Worm (Caenorhabditis elegans) whole organism, midembryonic: ENCODE data around the gene sru-28.

Experiments used
- cog-1 ChIP-seq: sonication (generic microtip); optimal IDR thresholded peaks from 2 replicates; lab custom pipeline; 2016; ENCODE audit warnings: missing genetic modification characterization, missing compliant biosample characterization
- flt-1 ChIP-seq: fragments of 200-800 bp; sonication (Bioruptor generic); IDR thresholded peaks from 2 replicates; pipeline ENCODE4 v1.3.6; 2022; ENCODE audit warnings: missing genetic modification characterization, missing compliant biosample characterization
- med-1 ChIP-seq: sonication (generic microtip); optimal IDR thresholded peaks from 2 replicates; lab custom pipeline; 2017; ENCODE audit warnings: missing genetic modification characterization, mild to moderate bottlenecking, missing compliant biosample characterization, antibody characterized with exemption, missing genetic modification reagents; ENCODE audit not compliant: insufficient read depth
- ztf-23 ChIP-seq: fragments of 200-800 bp; sonication (Bioruptor generic); IDR thresholded peaks from 2 replicates; pipeline ENCODE4 v1.3.6; 2022; ENCODE audit warnings: missing genetic modification reagents, missing genetic modification characterization, missing compliant biosample characterization
- ztf-29 ChIP-seq: fragments of 200-800 bp; sonication (Bioruptor generic); IDR thresholded peaks from 2 replicates; pipeline ENCODE4 v1.3.6; 2022; ENCODE audit warnings: missing genetic modification reagents, missing genetic modification characterization, missing compliant biosample characterization

DNA sequence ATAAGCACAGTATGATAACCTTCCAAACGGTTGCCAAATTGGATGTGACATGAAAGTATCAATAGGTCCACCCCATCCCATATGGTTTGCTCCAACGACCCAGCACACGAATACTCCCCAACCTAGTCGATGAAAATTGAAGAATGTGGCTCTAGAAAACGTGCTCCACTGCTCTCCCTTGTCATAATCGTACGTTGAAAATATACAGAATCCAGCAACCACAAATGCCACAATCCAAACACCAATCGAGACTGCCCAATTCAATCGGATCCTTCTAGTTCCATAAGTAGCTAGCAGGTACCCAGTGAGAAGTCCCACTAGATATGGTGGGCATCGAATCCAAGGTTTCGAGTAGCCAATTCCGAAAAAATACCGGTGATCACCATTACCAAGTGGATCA is 32.7 kb downstream of the sru-28 start:
- TF ChIP-seq ztf-29 (GFP tag; lab: Robert Waterston, UW) (no peak), flt-1 (GFP tag; lab: Robert Waterston, UW) (no peak), ztf-23 (no peak), cog-1 (tag; lab: Kevin White, UChicago) (no peak), med-1 (GFP tag; lab: Kevin White, UChicago) (no peak)
